Fruit fly (Drosophila melanogaster): ENCODE measurements around the gene CG7888.

CG7888 gene

dm6 chr3L:11091943-11092609, 38.2 kb downstream of the CG7888 start (continued):
- TF ChIP-seq CG12219 (GFP tag; optimal IDR thresholded peaks at IDR 0.05) (no peak), CG17912 (GFP tag; optimal IDR thresholded peaks at IDR 0.05) (peak; percentile 4), CG4617 (GFP tag; optimal IDR thresholded peaks at IDR 0.05; ENCODE audit: borderline replicate concordance) (peak; percentile 94), CG18599 (GFP tag; optimal IDR thresholded peaks at IDR 0.05) (peak; percentile 47), CG11695 (GFP tag; IDR thresholded peaks at IDR 0.05) (0 out of 3 replicates have a peak, but pooled peaks have one; percentile 15), CG13624 (GFP tag; optimal IDR thresholded peaks at IDR 0.05) (peak; percentile 74), Eip74EF (GFP tag; optimal IDR thresholded peaks at IDR 0.05) (no peak), jumu (GFP tag; optimal IDR thresholded peaks at IDR 0.05) (peak; percentile 78), pros (GFP tag; optimal IDR thresholded peaks at IDR 0.05) (no peak), sqz (GFP tag; optimal IDR thresholded peaks at IDR 0.05) (peak; percentile 56), gsb-n (tag; optimal IDR thresholded peaks at IDR 0.05) (peak; percentile 19), CG17385 (GFP tag; optimal IDR thresholded peaks at IDR 0.05) (peak; percentile 55), run (tag; optimal IDR thresholded peaks at IDR 0.05) (no peak), CG14667 (GFP tag; IDR thresholded peaks at IDR 0.05) (no peak), CG11504 (tag; optimal IDR thresholded peaks at IDR 0.05) (peak; percentile 7), CG31224 (GFP tag; IDR thresholded peaks at IDR 0.05) (no peak), Hsf (GFP tag; optimal IDR thresholded peaks at IDR 0.05) (peak; percentile 57), CG14014 (GFP tag; IDR thresholded peaks at IDR 0.05) (0 out of 2 replicates have a peak, but pooled peaks have one; percentile 8), CG8478 (optimal IDR thresholded peaks at IDR 0.05) (no peak), MTF-1 (GFP tag; optimal IDR thresholded peaks at IDR 0.05; ENCODE audit: borderline replicate concordance) (peak; percentile 28), az2 (GFP tag; optimal IDR thresholded peaks at IDR 0.05) (peak; percentile 27), hkb (optimal IDR thresholded peaks at IDR 0.05) (no peak), hkb (GFP tag; IDR thresholded peaks at IDR 0.05) (0 out of 2 replicates have a peak, but pooled peaks have one; percentile 11), jigr1 (GFP tag; IDR thresholded peaks at IDR 0.05) (no peak), D19B (GFP tag; optimal IDR thresholded peaks at IDR 0.05) (no peak), CoRest (tag; optimal IDR thresholded peaks at IDR 0.05) (no peak), wek (GFP tag; optimal IDR thresholded peaks at IDR 0.05) (no peak), D19A (tag; optimal IDR thresholded peaks at IDR 0.05) (no peak), CG8765 (GFP tag; IDR thresholded peaks at IDR 0.05) (no peak), tin (GFP tag; optimal IDR thresholded peaks at IDR 0.05) (peak; percentile 62), NFAT (GFP tag; IDR thresholded peaks at IDR 0.05) (no peak; the same call in 1 of the 2 replicates), lmd (GFP tag; IDR thresholded peaks at IDR 0.05) (peak; percentile 35), YL-1 (GFP tag; optimal IDR thresholded peaks at IDR 0.05) (peak; percentile 25), CG15514 (GFP tag; optimal IDR thresholded peaks at IDR 0.05) (peak; percentile 62), CG3847 (GFP tag; IDR thresholded peaks at IDR 0.05) (peak; percentile 80), danr (GFP tag; IDR thresholded peaks at IDR 0.05) (no peak), Max (GFP tag; optimal IDR thresholded peaks at IDR 0.05) (peak; percentile 7), gcm (GFP tag; optimal IDR thresholded peaks at IDR 0.05) (no peak), CG11247 (GFP tag; IDR thresholded peaks at IDR 0.05) (peak; percentile 68), Trl (optimal IDR thresholded peaks at IDR 0.05) (no peak), Trl (GFP tag; optimal IDR thresholded peaks at IDR 0.05) (peak; percentile 68), corto (GFP tag; optimal IDR thresholded peaks at IDR 0.05) (peak; percentile 47), seq (GFP tag; IDR thresholded peaks at IDR 0.05) (no peak), CG12769 (tag; optimal IDR thresholded peaks at IDR 0.05) (peak; percentile 60), ap (GFP tag; IDR thresholded peaks at IDR 0.05) (no peak), stwl (tag; optimal IDR thresholded peaks at IDR 0.05) (peak; percentile 85), row (GFP tag; IDR thresholded peaks at IDR 0.05) (no peak; the same call in 1 of the 3 replicates), psq (GFP tag; optimal IDR thresholded peaks at IDR 0.05) (peak; percentile 67), ewg (GFP tag; optimal IDR thresholded peaks at IDR 0.05) (peak; percentile 7), oc (tag; optimal IDR thresholded peaks at IDR 0.05) (peak; percentile 62)

Data from whole organism, embryonic.